Worm (Caenorhabditis elegans) whole organism, late embryonic: ENCODE measurements around the gene C06A1.6.

ENCODE experiments used
- ceh-30 ChIP-seq: fragments of 150-350 bp; optimal IDR thresholded peaks from 2 replicates; lab custom pipeline; 2014; ENCODE audit warnings: missing biosample characterization, missing genetic modification characterization
- ceh-6 ChIP-seq: fragments of 200-800 bp; sonication (Bioruptor generic); optimal IDR thresholded peaks from 2 replicates; lab custom pipeline; 2018; ENCODE audit warnings: mild to moderate bottlenecking, missing genetic modification characterization, missing compliant biosample characterization
- eyg-1 ChIP-seq: sonication (generic microtip); optimal IDR thresholded peaks from 2 replicates; lab custom pipeline; 2016; ENCODE audit warnings: missing genotype, missing genetic modification characterization, missing compliant biosample characterization
- gmeb-2 ChIP-seq: sonication (generic microtip); optimal IDR thresholded peaks from 2 replicates; lab custom pipeline; 2016; ENCODE audit warnings: missing genetic modification characterization, inconsistent platforms, missing compliant biosample characterization
- hlh-30 ChIP-seq: sonication (generic microtip); optimal IDR thresholded peaks from 2 replicates; lab custom pipeline; 2017; ENCODE audit warnings: antibody characterized with exemption, missing genetic modification characterization, missing compliant biosample characterization; ENCODE audit not compliant: insufficient read depth
- hlh-8 ChIP-seq: sonication (generic microtip); optimal IDR thresholded peaks from 2 replicates; lab custom pipeline; 2016; ENCODE audit warnings: missing genotype, missing genetic modification characterization, missing compliant biosample characterization
- sox-2 ChIP-seq: fragments of 200-800 bp; sonication (Bioruptor generic); IDR thresholded peaks from 2 replicates; pipeline ENCODE4 v1.3.6; 2022; ENCODE audit warnings: missing genetic modification reagents, missing genetic modification characterization, missing compliant biosample characterization
- ttx-3 ChIP-seq: sonication (generic microtip); optimal IDR thresholded peaks from 2 replicates; lab custom pipeline; 2016; ENCODE audit warnings: missing genetic modification reagents, missing genetic modification characterization, missing compliant biosample characterization

C06A1.6 gene

ce11 chrII:10515422-10515821 is 49.1 kb downstream of the C06A1.6 start:
- TF ChIP-seq ceh-6 (GFP tag; lab: Kevin White, UChicago) (no peak), gmeb-2 (tag; lab: Kevin White, UChicago) (no peak), eyg-1 (tag; lab: Kevin White, UChicago) (no peak), hlh-8 (tag; lab: Kevin White, UChicago) (no peak), sox-2 (no peak), ttx-3 (tag; lab: Kevin White, UChicago) (no peak), hlh-30 (tag; lab: Kevin White, UChicago) (no peak), ceh-30 (no peak)
